Fruit fly (Drosophila melanogaster): ENCODE measurements around the gene Qtzl.

Gene Qtzl

dm6 chr2L:12044613-12045350 lies 49.2 kb downstream of the Qtzl start, which contains the start of gene CG6785 (continued):
- TF ChIP-seq CG6272 (GFP tag; IDR thresholded peaks at IDR 0.05), result no peak
- peak; percentile 24 for TF ChIP-seq nmo (GFP tag; optimal IDR thresholded peaks at IDR 0.05)
- peak; percentile 55 for TF ChIP-seq CTCF (GFP tag; optimal IDR thresholded peaks at IDR 0.05)
- TF ChIP-seq CG15479 (GFP tag; optimal IDR thresholded peaks at IDR 0.05), result no peak
- TF ChIP-seq CG14860 (GFP tag; IDR thresholded peaks at IDR 0.05; ENCODE audit: partially characterized antibody), result no peak
- TF ChIP-seq Doc2 (GFP tag; IDR thresholded peaks at IDR 0.05), result no peak
- TF ChIP-seq Side (GFP tag; optimal IDR thresholded peaks at IDR 0.05), result peak; percentile 72
- peak; percentile 78 for TF ChIP-seq Lhr (GFP tag; optimal IDR thresholded peaks at IDR 0.05)
- TF ChIP-seq disco-r (GFP tag; optimal IDR thresholded peaks at IDR 0.05), result peak; percentile 87
- peak; percentile 93 for TF ChIP-seq fd64A (GFP tag; optimal IDR thresholded peaks at IDR 0.05)
- TF ChIP-seq Hr39 (optimal IDR thresholded peaks at IDR 0.05), result no peak
- peak; percentile 81 for TF ChIP-seq mirr (GFP tag; optimal IDR thresholded peaks at IDR 0.05)
- TF ChIP-seq Usf (GFP tag; optimal IDR thresholded peaks at IDR 0.05), result no peak
- TF ChIP-seq fru (optimal IDR thresholded peaks at IDR 0.05), result no peak
- TF ChIP-seq kah (GFP tag; optimal IDR thresholded peaks at IDR 0.05), result peak; percentile 97
- peak; percentile 67; the same call in 1 of the 2 replicates for TF ChIP-seq ranshi (GFP tag; IDR thresholded peaks at IDR 0.05)
- TF ChIP-seq shn (GFP tag; optimal IDR thresholded peaks at IDR 0.05), result peak; percentile 68
- TF ChIP-seq br (optimal IDR thresholded peaks at IDR 0.05), result no peak
- peak; percentile 29 for TF ChIP-seq CG17829 (tag; optimal IDR thresholded peaks at IDR 0.05)
- TF ChIP-seq Ravus (GFP tag; IDR thresholded peaks at IDR 0.05), result no peak
- no peak for TF ChIP-seq CG17612 (GFP tag; IDR thresholded peaks at IDR 0.05)
- peak; percentile 90 for TF ChIP-seq Sox100B (GFP tag; optimal IDR thresholded peaks at IDR 0.05)
- TF ChIP-seq HHEX (GFP tag; optimal IDR thresholded peaks at IDR 0.05), result peak; percentile 92
- TF ChIP-seq CG3838 (GFP tag; optimal IDR thresholded peaks at IDR 0.05), result peak; percentile 45
- no peak for TF ChIP-seq Abd-B (GFP tag; optimal IDR thresholded peaks at IDR 0.05)
- no peak; the same call in 1 of the 2 replicates for TF ChIP-seq amos (GFP tag; IDR thresholded peaks at IDR 0.05; ENCODE audit: partially characterized antibody)
- TF ChIP-seq Fer1 (GFP tag; optimal IDR thresholded peaks at IDR 0.05), result peak; percentile 90
- peak; percentile 81 for TF ChIP-seq CG12769 (tag; optimal IDR thresholded peaks at IDR 0.05)
- peak; percentile 93 for TF ChIP-seq CG10543 (GFP tag; optimal IDR thresholded peaks at IDR 0.05)
- no peak for TF ChIP-seq Gug (GFP tag; IDR thresholded peaks at IDR 0.05)
- peak; percentile 50; the same call in 1 of the 3 replicates for TF ChIP-seq CG34422 (GFP tag; IDR thresholded peaks at IDR 0.05)
- no peak for TF ChIP-seq peb (GFP tag; IDR thresholded peaks at IDR 0.05)
- TF ChIP-seq CG34224 (GFP tag; IDR thresholded peaks at IDR 0.05; ENCODE audit: partially characterized antibody), result peak; percentile 26; the same call in 1 of the 3 replicates
- TF ChIP-seq HmgZ (tag; optimal IDR thresholded peaks at IDR 0.05), result peak; percentile 81
- no peak for TF ChIP-seq CG2199 (GFP tag; IDR thresholded peaks at IDR 0.05)
- peak; percentile 90 for TF ChIP-seq eyg (GFP tag; optimal IDR thresholded peaks at IDR 0.05)
- peak; percentile 76 for TF ChIP-seq tap (tag; optimal IDR thresholded peaks at IDR 0.05)
- peak; percentile 95 for TF ChIP-seq CG4707 (GFP tag; optimal IDR thresholded peaks at IDR 0.05)
- TF ChIP-seq CG11456 (GFP tag; IDR thresholded peaks at IDR 0.05), result peak; percentile 65; the same call in 2 of the 3 replicates
- peak; percentile 22 for TF ChIP-seq D19B (GFP tag; optimal IDR thresholded peaks at IDR 0.05)
- TF ChIP-seq CG10274 (GFP tag; optimal IDR thresholded peaks at IDR 0.05), result peak; percentile 48
- peak; percentile 70 for TF ChIP-seq fd102C (GFP tag; optimal IDR thresholded peaks at IDR 0.05)
- TF ChIP-seq bcd (GFP tag; optimal IDR thresholded peaks at IDR 0.05), result peak; percentile 66
- no peak for TF ChIP-seq Lpt (GFP tag; optimal IDR thresholded peaks at IDR 0.05)
- TF ChIP-seq Med (GFP tag), result peak; percentile 96
- peak; percentile 91 for TF ChIP-seq CG34376 (GFP tag; optimal IDR thresholded peaks at IDR 0.05)
- no peak for TF ChIP-seq CG31388 (GFP tag; optimal IDR thresholded peaks at IDR 0.05)
- peak in 1 of 3 experiments; percentile 58 for TF ChIP-seq lola (GFP tag; optimal IDR thresholded peaks at IDR 0.05)
- peak; percentile 98 for TF ChIP-seq ATbp (GFP tag; optimal IDR thresholded peaks at IDR 0.05)
- peak; percentile 88 for TF ChIP-seq B-H2 (GFP tag; optimal IDR thresholded peaks at IDR 0.05)
- TF ChIP-seq Mes4 (GFP tag; optimal IDR thresholded peaks at IDR 0.05), result peak; percentile 91

All from whole organism, embryonic.